Worm (Caenorhabditis elegans): ENCODE results near the gene T28A11.17.

T28A11.17 gene

ce11 chrV:3295368-3295767, 29.3 kb upstream of the T28A11.17 start:
- TF ChIP-seq blmp-1 (tag; optimal IDR thresholded peaks at IDR 0.05) (no peak), elt-1 (tag; optimal IDR thresholded peaks at IDR 0.05; ENCODE audit: borderline replicate concordance, insufficient read depth) (no peak)

ce11 chrV:3289267-3289666, 23.2 kb upstream of the T28A11.17 start, which contains the start of gene F35F10.6:
Gene F35F10.6, minus strand, starts transcription at chrV:3289367.
- TF ChIP-seq nhr-28 (tag; optimal IDR thresholded peaks at IDR 0.05) (no peak), pha-4 (tag; optimal IDR thresholded peaks at IDR 0.05) (no peak), ceh-39 (tag; optimal IDR thresholded peaks at IDR 0.05) (no peak), unc-120 (tag; optimal IDR thresholded peaks at IDR 0.05; ENCODE audit: poor library complexity, severe bottlenecking) (no peak), ceh-83 (GFP tag; optimal IDR thresholded peaks at IDR 0.05) (no peak), unc-62 (GFP tag; optimal IDR thresholded peaks at IDR 0.05) (no peak), nhr-2 (tag; optimal IDR thresholded peaks at IDR 0.05) (no peak), sptf-1 (tag; optimal IDR thresholded peaks at IDR 0.05) (no peak), ces-1 (GFP tag; optimal IDR thresholded peaks at IDR 0.05) (no peak), elt-1 (tag; optimal IDR thresholded peaks at IDR 0.05; ENCODE audit: borderline replicate concordance, insufficient read depth) (no peak), zip-8 (tag; optimal IDR thresholded peaks at IDR 0.05) (no peak), nhr-76 (tag; optimal IDR thresholded peaks at IDR 0.05) (no peak), nhr-12 (tag; optimal IDR thresholded peaks at IDR 0.05) (no peak), elt-3 (tag; optimal IDR thresholded peaks at IDR 0.05) (no peak)

ce11 chrV:3288134-3288533, 22.0 kb upstream of the T28A11.17 start:
- TF ChIP-seq hlh-1 (tag; optimal IDR thresholded peaks at IDR 0.05) (no peak), cnd-1 (tag; optimal IDR thresholded peaks at IDR 0.05) (no peak), ceh-43 (GFP tag; optimal IDR thresholded peaks at IDR 0.05) (no peak), zip-8 (tag; optimal IDR thresholded peaks at IDR 0.05) (no peak)

- TF ChIP-seq bed-3 (GFP tag; optimal IDR thresholded peaks at IDR 0.05) (no peak), lin-13 (tag; optimal IDR thresholded peaks at IDR 0.05) (no peak), elt-3 (tag; optimal IDR thresholded peaks at IDR 0.05) (no peak), zip-8 (tag; optimal IDR thresholded peaks at IDR 0.05) (no peak), flh-1 (GFP tag; optimal IDR thresholded peaks at IDR 0.05) (no peak), elt-1 (tag; optimal IDR thresholded peaks at IDR 0.05; ENCODE audit: borderline replicate concordance, insufficient read depth) (no peak), ceh-43 (GFP tag; optimal IDR thresholded peaks at IDR 0.05) (no peak), mls-2 (tag; optimal IDR thresholded peaks at IDR 0.05) (no peak), nhr-28 (tag; optimal IDR thresholded peaks at IDR 0.05) (no peak), lsy-2 (tag; optimal IDR thresholded peaks at IDR 0.05) (no peak), unc-120 (tag; optimal IDR thresholded peaks at IDR 0.05; ENCODE audit: poor library complexity, severe bottlenecking) (no peak), ham-2 (GFP tag; optimal IDR thresholded peaks at IDR 0.05) (no peak), drap-1 (GFP tag; optimal IDR thresholded peaks at IDR 0.05) (no peak), M03D4.4 (tag; optimal IDR thresholded peaks at IDR 0.05) (no peak), cnd-1 (tag; optimal IDR thresholded peaks at IDR 0.05) (no peak), nhr-2 (tag; optimal IDR thresholded peaks at IDR 0.05) (no peak)
Measured at ce11 chrV:3287330-3287729, 21.2 kb upstream of the T28A11.17 start, which contains the start of gene F35F10.7. Gene F35F10.7, minus strand, starts transcription at chrV:3287430.

ce11 chrV:3284629-3285028, 18.5 kb upstream of the T28A11.17 start, which contains the start of gene F35F10.5:
Gene F35F10.5, plus strand, starts transcription at chrV:3284929.
- no peak for TF ChIP-seq tbx-8 (GFP tag; optimal IDR thresholded peaks at IDR 0.05)
- TF ChIP-seq mls-2 (tag; optimal IDR thresholded peaks at IDR 0.05): no peak
- TF ChIP-seq nhr-237 (tag; optimal IDR thresholded peaks at IDR 0.05): no peak
- TF ChIP-seq zip-8 (tag; optimal IDR thresholded peaks at IDR 0.05): no peak
- TF ChIP-seq hlh-1 (tag; optimal IDR thresholded peaks at IDR 0.05): no peak
- TF ChIP-seq unc-39 (tag; optimal IDR thresholded peaks at IDR 0.05): no peak
- no peak for TF ChIP-seq mab-5 (tag; optimal IDR thresholded peaks at IDR 0.05)
- no peak for TF ChIP-seq pha-4 (tag; optimal IDR thresholded peaks at IDR 0.05)
- TF ChIP-seq unc-62 (GFP tag; optimal IDR thresholded peaks at IDR 0.05): no peak

DNA sequence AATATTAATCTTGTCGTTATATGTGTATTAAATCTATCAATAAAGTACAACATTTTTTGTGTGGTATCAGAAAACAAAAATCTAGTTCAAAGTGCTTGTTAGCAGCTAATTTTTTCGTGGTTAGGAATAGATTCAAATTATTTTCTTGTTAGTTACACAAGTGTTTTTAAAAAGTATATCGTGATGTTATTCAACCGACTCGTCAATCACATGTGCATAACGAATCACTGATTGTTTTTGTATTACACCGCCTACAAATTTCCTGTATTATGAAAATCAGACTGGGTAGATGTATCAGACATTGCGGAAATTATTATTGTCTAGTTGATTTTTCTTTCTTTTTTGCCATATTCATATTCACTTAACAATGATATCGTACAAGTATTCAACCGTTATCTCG, 16.9 kb upstream of the T28A11.17 start, which contains the start of gene str-64:
Gene str-64, plus strand, starts transcription at position 301 of the 400 bp plus-strand sequence.
- TF ChIP-seq tbx-8 (GFP tag; optimal IDR thresholded peaks at IDR 0.05) (no peak), elt-3 (tag; optimal IDR thresholded peaks at IDR 0.05) (no peak), lin-13 (tag; optimal IDR thresholded peaks at IDR 0.05) (no peak), sptf-1 (tag; optimal IDR thresholded peaks at IDR 0.05) (no peak)
